Worm (Caenorhabditis elegans) whole organism, L2 larva: Measurements from ENCODE around the gene fbxa-54.

ENCODE experiments used
- ama-1 ChIP-seq: fragments of 150-350 bp; optimal IDR thresholded peaks from 2 replicates; lab custom pipeline; 2018; ENCODE audit warnings: inconsistent platforms
- ceh-82 ChIP-seq: fragments of 150-350 bp; optimal IDR thresholded peaks from 2 replicates; lab custom pipeline; 2014; ENCODE audit warnings: missing biosample characterization, missing genetic modification characterization
- elt-1 ChIP-seq: fragments of 150-350 bp; optimal IDR thresholded peaks from 2 replicates; lab custom pipeline; 2014; ENCODE audit warnings: missing biosample characterization, missing genetic modification characterization
- fos-1 ChIP-seq: fragments of 150-350 bp; optimal IDR thresholded peaks from 2 replicates; lab custom pipeline; 2014; ENCODE audit warnings: missing biosample characterization, missing genetic modification characterization
- gmeb-1 ChIP-seq: fragments of 150-350 bp; optimal IDR thresholded peaks from 2 replicates; lab custom pipeline; 2014; ENCODE audit warnings: missing biosample characterization, missing genetic modification characterization
- lin-13 ChIP-seq: fragments of 150-350 bp; optimal IDR thresholded peaks from 2 replicates; lab custom pipeline; 2014; ENCODE audit warnings: missing biosample characterization, missing genetic modification reagents, missing genetic modification characterization
- nhr-129 ChIP-seq: fragments of 150-350 bp; optimal IDR thresholded peaks from 2 replicates; lab custom pipeline; 2014; ENCODE audit warnings: missing biosample characterization, missing genetic modification characterization
- nhr-237 ChIP-seq: fragments of 150-350 bp; optimal IDR thresholded peaks from 2 replicates; lab custom pipeline; 2014; ENCODE audit warnings: missing biosample characterization, missing genetic modification characterization
- nhr-77 ChIP-seq: fragments of 150-350 bp; optimal IDR thresholded peaks from 2 replicates; lab custom pipeline; 2014; ENCODE audit warnings: missing biosample characterization, missing genetic modification characterization
- unc-55 ChIP-seq: fragments of 150-350 bp; sonication (generic microtip); optimal IDR thresholded peaks from 3 replicates; lab custom pipeline; 2014; ENCODE audit warnings: missing biosample characterization, missing genetic modification reagents, missing genetic modification characterization
- ztf-4 ChIP-seq: fragments of 150-350 bp; optimal IDR thresholded peaks from 2 replicates; lab custom pipeline; 2014; ENCODE audit warnings: missing biosample characterization, missing genetic modification characterization

DNA sequence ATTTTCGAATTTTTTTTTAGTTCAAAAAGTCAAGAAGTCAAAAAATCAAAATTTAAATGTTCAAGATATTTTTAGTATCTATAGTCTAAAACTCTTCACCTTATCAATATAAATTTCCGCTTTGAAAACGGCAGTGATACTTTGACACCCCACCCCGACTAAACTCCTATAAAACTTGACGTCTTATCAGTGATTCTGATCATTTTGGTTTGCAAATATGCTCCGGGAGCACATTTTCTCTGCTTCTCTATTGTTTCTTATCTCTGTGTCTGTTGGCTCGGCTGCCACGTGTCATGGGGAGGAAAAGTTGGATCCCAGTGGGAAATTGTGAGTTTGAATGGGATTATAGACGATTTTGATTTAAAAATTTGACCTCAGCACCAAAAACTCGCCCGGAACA, 46.4 kb downstream of the fbxa-54 start, which contains the start of gene clec-150:
- no peak for TF ChIP-seq nhr-237 (tag; lab: Kevin White, UChicago)
- TF ChIP-seq elt-1 (tag; lab: Kevin White, UChicago): no peak
- TF ChIP-seq gmeb-1: peak; percentile 46
- TF ChIP-seq fos-1 (tag; lab: Kevin White, UChicago): peak; percentile 70
- TF ChIP-seq ceh-82 (tag; lab: Kevin White, UChicago): no peak
- no peak for TF ChIP-seq nhr-129 (tag; lab: Kevin White, UChicago)
- TF ChIP-seq unc-55 (GFP tag; lab: Kevin White, UChicago): no peak
- TF ChIP-seq ama-1 (lab: Kevin White, UChicago): no peak
- TF ChIP-seq ztf-4 (tag; lab: Kevin White, UChicago): no peak
- TF ChIP-seq nhr-77 (tag; lab: Kevin White, UChicago): no peak
- TF ChIP-seq lin-13 (GFP tag; lab: Kevin White, UChicago): no peak
